Fruit fly (Drosophila melanogaster) Kc167 (cell line): ENCODE data around the gene Sfmbt.

Source experiments
- Myc ChIP-seq: fragments of >200 bp; optimal IDR thresholded peaks from 2 replicates; lab custom pipeline; 2017; ENCODE audit warnings: missing external identifiers
- Sin3A ChIP-seq: fragments of >200 bp; optimal IDR thresholded peaks from 2 replicates; lab custom pipeline; 2018; ENCODE audit warnings: missing external identifiers
- h ChIP-seq: fragments of >200 bp; optimal IDR thresholded peaks from 3 replicates; lab custom pipeline; 2018; ENCODE audit warnings: missing external identifiers
- insv ChIP-seq: fragments of >200 bp; optimal IDR thresholded peaks from 3 replicates; lab custom pipeline; 2018; ENCODE audit warnings: missing external identifiers
- psq ChIP-seq: fragments of >200 bp; optimal IDR thresholded peaks from 2 replicates; lab custom pipeline; 2017; ENCODE audit warnings: missing external identifiers
- ttk ChIP-seq: sonication (Bioruptor generic); optimal IDR thresholded peaks from 2 replicates; lab custom pipeline; 2017; ENCODE audit warnings: missing external identifiers

The Sfmbt gene

dm6 chr2L:13122526-13122925 lies 54.1 kb downstream of the Sfmbt start:
- TF ChIP-seq ttk (lab: Kevin White, UChicago) (no peak), Sin3A (no peak), psq (lab: Kevin White, UChicago) (no peak), insv (no peak), Myc (no peak), h (lab: Kevin White, UChicago) (no peak)
